Fruit fly (Drosophila melanogaster): ENCODE measurements around the gene Polr1H.

Gene Polr1H

dm6 chr3R:21777660-21778059 is at the start of gene Polr1H:
TSS of gene Polr1H (minus strand) at chr3R:21777847.
- TF ChIP-seq noc (tag; optimal IDR thresholded peaks at IDR 0.05): no peak

- TF ChIP-seq noc (tag; optimal IDR thresholded peaks at IDR 0.05): no peak
Measured at dm6 chr3R:21825775-21826558, 48.3 kb upstream of the Polr1H start.

- TF ChIP-seq noc (tag; optimal IDR thresholded peaks at IDR 0.05): no peak
Measured at dm6 chr3R:21825140-21825539, 47.5 kb upstream of the Polr1H start.

dm6 chr3R:21824407-21825006 is 46.9 kb upstream of the Polr1H start:
- TF ChIP-seq noc (tag; optimal IDR thresholded peaks at IDR 0.05): no peak

- no peak for TF ChIP-seq noc (tag; optimal IDR thresholded peaks at IDR 0.05)
Measured at dm6 chr3R:21823699-21824406, 46.2 kb upstream of the Polr1H start.

dm6 chr3R:21823076-21823475 is 45.4 kb upstream of the Polr1H start:
- no peak for TF ChIP-seq noc (tag; optimal IDR thresholded peaks at IDR 0.05)

dm6 chr3R:21822562-21822933 is 44.9 kb upstream of the Polr1H start, which contains the start of gene CASK:
TSS of gene CASK (minus strand) at chr3R:21822674.
- TF ChIP-seq noc (tag; optimal IDR thresholded peaks at IDR 0.05): no peak

- TF ChIP-seq noc (tag; optimal IDR thresholded peaks at IDR 0.05): no peak
Measured at dm6 chr3R:21821684-21822561, 44.3 kb upstream of the Polr1H start.

dm6 chr3R:21808622-21809347 is 31.1 kb upstream of the Polr1H start:
- no peak for TF ChIP-seq noc (tag; optimal IDR thresholded peaks at IDR 0.05)

- TF ChIP-seq noc (tag; optimal IDR thresholded peaks at IDR 0.05): no peak
Measured at dm6 chr3R:21807264-21807663, 29.6 kb upstream of the Polr1H start.

dm6 chr3R:21793760-21794159 is 16.1 kb upstream of the Polr1H start:
- no peak for TF ChIP-seq noc (tag; optimal IDR thresholded peaks at IDR 0.05)

dm6 chr3R:21790392-21790791 is 12.7 kb upstream of the Polr1H start:
- TF ChIP-seq noc (tag; optimal IDR thresholded peaks at IDR 0.05): no peak

- no peak for TF ChIP-seq noc (tag; optimal IDR thresholded peaks at IDR 0.05)
Measured at dm6 chr3R:21782295-21782922, 4.8 kb upstream of the Polr1H start, which contains the start of gene tsl. TSS of gene tsl (minus strand) at chr3R:21782536.

dm6 chr3R:21781448-21781847 is 3.8 kb upstream of the Polr1H start:
- TF ChIP-seq noc (tag; optimal IDR thresholded peaks at IDR 0.05): peak; percentile 68

dm6 chr3R:21780086-21780485 is 2.4 kb upstream of the Polr1H start:
- TF ChIP-seq noc (tag; optimal IDR thresholded peaks at IDR 0.05): no peak
